Worm (Caenorhabditis elegans) whole organism, L4 larva: ENCODE data around the gene ttr-11.
"Not testable (repeated sequence)": the region's sequence is repeated elsewhere in the genome, so short reads cannot be mapped to it uniquely, and the experiment has no call there.

Source experiments
- F26F4.8 ChIP-seq: fragments of 200-800 bp; sonication (Bioruptor generic); conservative IDR thresholded peaks from 2 replicates; pipeline ENCODE4 v1.3.6; 2022; ENCODE audit warnings: missing genetic modification characterization, missing compliant biosample characterization
- F37D6.2 ChIP-seq: sonication (generic microtip); optimal IDR thresholded peaks from 2 replicates; lab custom pipeline; 2016; ENCODE audit warnings: mild to moderate bottlenecking, missing genetic modification characterization, missing compliant biosample characterization
- F49E8.2 ChIP-seq: sonication (generic microtip); optimal IDR thresholded peaks from 2 replicates; lab custom pipeline; 2016; ENCODE audit warnings: missing compliant biosample characterization, mild to moderate bottlenecking, missing genetic modification characterization, borderline replicate concordance
- T26A8.4 ChIP-seq: fragments of 200-800 bp; sonication (Bioruptor generic); IDR thresholded peaks from 2 replicates; pipeline ENCODE4 v1.3.6; 2022; ENCODE audit warnings: missing genetic modification characterization, missing compliant biosample characterization
- Y48G9A.11 ChIP-seq: fragments of 200-800 bp; sonication (Bioruptor generic); IDR thresholded peaks from 2 replicates; pipeline ENCODE4 v1.3.6; 2022; ENCODE audit warnings: missing genetic modification reagents, missing genetic modification characterization, missing compliant biosample characterization
- Y5F2A.4 ChIP-seq: fragments of 200-800 bp; sonication (Bioruptor generic); optimal IDR thresholded peaks from 2 replicates; lab custom pipeline; 2018; ENCODE audit warnings: mild to moderate bottlenecking, missing genetic modification characterization, missing compliant biosample characterization
- Y75B8A.6 ChIP-seq: fragments of 200-800 bp; sonication (Bioruptor generic); IDR thresholded peaks from 2 replicates; pipeline ENCODE4 v1.3.6; 2022; ENCODE audit warnings: missing genetic modification reagents, missing genetic modification characterization, missing compliant biosample characterization
- aha-1 ChIP-seq: fragments of 150-350 bp; peaks from one replicate; lab custom pipeline; 2014; ENCODE audit warnings: missing biosample characterization, missing genetic modification characterization
- arid-1 ChIP-seq: fragments of 200-800 bp; sonication (Bioruptor generic); conservative IDR thresholded peaks from 2 replicates; pipeline ENCODE4 v1.3.6; 2022; ENCODE audit warnings: missing genetic modification reagents, missing genetic modification characterization, missing compliant biosample characterization
- attf-4 ChIP-seq: sonication (generic microtip); optimal IDR thresholded peaks from 3 replicates; lab custom pipeline; 2017; ENCODE audit warnings: missing biosample characterization, missing genetic modification characterization
- daf-19 ChIP-seq: fragments of 200-800 bp; sonication (Bioruptor generic); conservative IDR thresholded peaks from 2 replicates; pipeline ENCODE4 v1.3.6; 2022; ENCODE audit warnings: missing genetic modification characterization, missing compliant biosample characterization
- dve-1 ChIP-seq: sonication (generic microtip); optimal IDR thresholded peaks from 2 replicates; lab custom pipeline; 2017; ENCODE audit warnings: antibody characterized with exemption, mild to moderate bottlenecking, missing genetic modification characterization, missing compliant biosample characterization; ENCODE audit not compliant: insufficient read depth
- egl-27 ChIP-seq: sonication (generic microtip); optimal IDR thresholded peaks from 3 replicates; lab custom pipeline; 2017; ENCODE audit warnings: missing biosample characterization, missing genetic modification reagents, missing genetic modification characterization
- fos-1 ChIP-seq: fragments of 150-350 bp; optimal IDR thresholded peaks from 2 replicates; lab custom pipeline; 2014; ENCODE audit warnings: missing biosample characterization, missing genetic modification characterization
- gei-8 ChIP-seq: fragments of 200-800 bp; sonication (Bioruptor generic); optimal IDR thresholded peaks from 2 replicates; lab custom pipeline; 2018; ENCODE audit warnings: mild to moderate bottlenecking, missing genetic modification characterization, missing compliant biosample characterization
- hif-1 ChIP-seq, 2 experiments: sonication (generic microtip); optimal IDR thresholded peaks; 2 replicates each; lab custom pipeline; 2016 to 2017; ENCODE audit warnings: missing compliant biosample characterization in 2 of 2, missing genetic modification characterization in 2 of 2, missing genetic modification reagents in 2 of 2, missing genotype in 2 of 2, mild to moderate bottlenecking in 1 of 2
- hlh-11 ChIP-seq: fragments of 200-800 bp; sonication (Bioruptor generic); optimal IDR thresholded peaks from 2 replicates; lab custom pipeline; 2018; ENCODE audit warnings: mild to moderate bottlenecking, missing genetic modification characterization, missing compliant biosample characterization
- hmg-1.1 ChIP-seq: fragments of 200-800 bp; sonication (Bioruptor generic); IDR thresholded peaks from 2 replicates; pipeline ENCODE4 v1.3.6; 2022; ENCODE audit warnings: missing genetic modification reagents, missing genetic modification characterization, missing compliant biosample characterization
- lin-1 ChIP-seq: fragments of 200-800 bp; sonication (Bioruptor generic); IDR thresholded peaks from 2 replicates; pipeline ENCODE4 v1.3.6; 2022; ENCODE audit warnings: missing genetic modification reagents, missing genetic modification characterization, missing compliant biosample characterization
- lin-29 ChIP-seq: fragments of 200-800 bp; sonication (Bioruptor generic); IDR thresholded peaks from 2 replicates; pipeline ENCODE4 v1.3.6; 2022; ENCODE audit warnings: missing genetic modification reagents, missing genetic modification characterization, missing compliant biosample characterization
- lin-38 ChIP-seq: fragments of 200-800 bp; sonication (Bioruptor generic); IDR thresholded peaks from 2 replicates; pipeline ENCODE4 v1.3.6; 2022; ENCODE audit warnings: missing genetic modification reagents, missing genetic modification characterization, missing compliant biosample characterization
- lir-3 ChIP-seq: sonication (generic microtip); optimal IDR thresholded peaks from 2 replicates; lab custom pipeline; 2016; ENCODE audit warnings: mild to moderate bottlenecking, missing genetic modification characterization, missing compliant biosample characterization
- madf-5 ChIP-seq, 2 experiments: fragments of 200-800 bp; sonication (Bioruptor generic); IDR thresholded peaks; 2 replicates each; pipeline ENCODE4 v1.3.6; 2022; ENCODE audit warnings: missing compliant biosample characterization in 2 of 2, missing genetic modification characterization in 2 of 2
- mdt-29 ChIP-seq: fragments of 200-800 bp; sonication (Bioruptor generic); IDR thresholded peaks from 2 replicates; pipeline ENCODE4 v1.3.6; 2022; ENCODE audit warnings: missing genetic modification reagents, missing genetic modification characterization, missing compliant biosample characterization
- mxl-3 ChIP-seq: fragments of 200-800 bp; sonication (Bioruptor generic); optimal IDR thresholded peaks from 2 replicates; lab custom pipeline; 2018; ENCODE audit warnings: mild to moderate bottlenecking, missing genetic modification characterization, missing compliant biosample characterization
- nhr-111 ChIP-seq: fragments of 200-800 bp; sonication (Bioruptor generic); optimal IDR thresholded peaks from 2 replicates; lab custom pipeline; 2018; ENCODE audit warnings: mild to moderate bottlenecking, missing genetic modification characterization, missing compliant biosample characterization
- nhr-48 ChIP-seq: sonication (generic microtip); optimal IDR thresholded peaks from 2 replicates; lab custom pipeline; 2016; ENCODE audit warnings: mild to moderate bottlenecking, missing genetic modification characterization, missing compliant biosample characterization
- nhr-76 ChIP-seq: fragments of 150-350 bp; optimal IDR thresholded peaks from 2 replicates; lab custom pipeline; 2014; ENCODE audit warnings: missing biosample characterization, missing genetic modification characterization
- pqm-1 ChIP-seq: sonication (generic microtip); optimal IDR thresholded peaks from 2 replicates; lab custom pipeline; 2017; ENCODE audit warnings: missing biosample characterization, missing genetic modification characterization
- spr-1 ChIP-seq: sonication (generic microtip); optimal IDR thresholded peaks from 2 replicates; lab custom pipeline; 2016; ENCODE audit warnings: mild to moderate bottlenecking, missing genetic modification characterization, missing compliant biosample characterization
- tra-1 ChIP-seq: fragments of 200-800 bp; sonication (Bioruptor generic); IDR thresholded peaks from 2 replicates; pipeline ENCODE4 v1.3.6; 2022; ENCODE audit warnings: missing genetic modification reagents, missing genetic modification characterization, missing compliant biosample characterization
- unc-62 ChIP-seq, 3 experiments: fragments of 150-350 bp in 1 of 3; sonication (generic microtip); optimal IDR thresholded peaks in 2 of 3; peaks in 1 of 3; 1 replicate in 1 of 3; 2 replicates in 2 of 3; lab custom pipeline; 2014 to 2017; ENCODE audit warnings: missing biosample characterization in 3 of 3, missing genetic modification characterization in 3 of 3, missing genetic modification reagents in 3 of 3, missing genotype in 1 of 3
- zag-1 ChIP-seq: fragments of 150-350 bp; optimal IDR thresholded peaks from 2 replicates; lab custom pipeline; 2014; ENCODE audit warnings: missing biosample characterization, missing genetic modification characterization
- ztf-7 ChIP-seq: fragments of 150-350 bp; optimal IDR thresholded peaks from 2 replicates; lab custom pipeline; 2014; ENCODE audit warnings: missing biosample characterization, missing genetic modification characterization

Gene ttr-11

ce11 chrV:20564054-20564453, 39.1 kb upstream of the ttr-11 start, which contains the start of gene F26F2.13:
Gene F26F2.13 (plus strand): TSS chrV:20564354.
- not testable (repeated sequence) for TF ChIP-seq lin-1 (GFP tag; lab: Robert Waterston, UW); dve-1 (tag; lab: Kevin White, UChicago); nhr-48
- TF ChIP-seq, all 104 proteins: peak for 0; not testable (repeated sequence) for 104

- TF ChIP-seq mdt-29 (no peak), aha-1 (tag; lab: Kevin White, UChicago) (no peak), F37D6.2 (tag; lab: Kevin White, UChicago) (no peak), hmg-1.1 (GFP tag; lab: Robert Waterston, UW) (no peak), pqm-1 (tag; lab: Kevin White, UChicago) (no peak), F26F4.8 (GFP tag; lab: Robert Waterston, UW) (no peak)
- TF ChIP-seq, all 104 proteins: peak for 0
Observed at ce11 chrV:20566454-20566853, 36.7 kb upstream of the ttr-11 start, which contains the start of gene F26F2.3. Gene F26F2.3 (minus strand): TSS chrV:20566554.

ce11 chrV:20568995-20569394, 34.1 kb upstream of the ttr-11 start, which contains the start of gene F26F2.4:
Gene F26F2.4 (plus strand): TSS chrV:20569295.
- not testable (repeated sequence) for TF ChIP-seq nhr-76 (tag; lab: Kevin White, UChicago); egl-27 (tag; lab: Kevin White, UChicago); lin-29 (GFP tag; lab: Robert Waterston, UW)

- TF ChIP-seq hif-1 (tag; optimal IDR thresholded peaks at IDR 0.05; lab: Kevin White, UChicago) (no peak), attf-4 (tag; lab: Kevin White, UChicago) (no peak), Y75B8A.6 (GFP tag; lab: Robert Waterston, UW) (no peak), daf-19 (GFP tag; lab: Robert Waterston, UW) (no peak), zag-1 (no peak), Y5F2A.4 (GFP tag; lab: Kevin White, UChicago) (no peak), F49E8.2 (tag; lab: Kevin White, UChicago) (no peak), lir-3 (tag; lab: Kevin White, UChicago) (no peak), gei-8 (GFP tag; lab: Kevin White, UChicago) (no peak), mxl-3 (GFP tag; lab: Kevin White, UChicago) (no peak), madf-5 (GFP tag; IDR thresholded peaks at IDR 0.05; lab: Robert Waterston, UW) (no peak), hlh-11 (no peak), arid-1 (GFP tag; lab: Robert Waterston, UW) (no peak), fos-1 (tag; lab: Kevin White, UChicago) (no peak), Y48G9A.11 (GFP tag; lab: Robert Waterston, UW) (no peak), spr-1 (no peak), ztf-7 (tag; lab: Kevin White, UChicago) (no peak), lin-38 (GFP tag; lab: Robert Waterston, UW) (no peak), T26A8.4 (GFP tag; lab: Robert Waterston, UW) (no peak)
Observed at ce11 chrV:20573392-20573791, 29.7 kb upstream of the ttr-11 start, which contains the start of gene F26F2.5. Gene F26F2.5 (plus strand): TSS chrV:20573692.

- TF ChIP-seq unc-62 (GFP tag; optimal IDR thresholded peaks at IDR 0.05 in 1 of 2; lab: Kevin White, UChicago) (peak in 1 of 2 experiments; percentile 11), unc-62 (tag; optimal IDR thresholded peaks at IDR 0.05; lab: Kevin White, UChicago) (no peak), lin-38 (GFP tag; lab: Robert Waterston, UW) (no peak), tra-1 (GFP tag; lab: Robert Waterston, UW) (no peak), nhr-111 (GFP tag; lab: Kevin White, UChicago) (no peak)
Observed at ce11 chrV:20574314-20574713, 28.8 kb upstream of the ttr-11 start, which contains the start of gene clec-263. Gene clec-263 (plus strand): TSS chrV:20574614.
